Worm (Caenorhabditis elegans) whole organism, midembryonic: ENCODE data around the gene M70.5.
"Not testable (repeated sequence)": the region's sequence is repeated elsewhere in the genome, so short reads cannot be mapped to it uniquely, and the experiment has no call there.

ENCODE experiments used
- T22C8.4 ChIP-seq: fragments of 200-800 bp; sonication (Bioruptor generic); IDR thresholded peaks from 2 replicates; pipeline ENCODE4 v1.3.6; 2022; ENCODE audit warnings: missing genetic modification characterization, missing compliant biosample characterization
- cog-1 ChIP-seq: sonication (generic microtip); optimal IDR thresholded peaks from 2 replicates; lab custom pipeline; 2016; ENCODE audit warnings: missing genetic modification characterization, missing compliant biosample characterization
- flt-1 ChIP-seq: fragments of 200-800 bp; sonication (Bioruptor generic); IDR thresholded peaks from 2 replicates; pipeline ENCODE4 v1.3.6; 2022; ENCODE audit warnings: missing genetic modification characterization, missing compliant biosample characterization
- klf-2 ChIP-seq: fragments of 200-800 bp; sonication (Bioruptor generic); conservative IDR thresholded peaks from 2 replicates; pipeline ENCODE4 v1.3.6; 2022; ENCODE audit warnings: missing genetic modification reagents, missing genetic modification characterization, missing compliant biosample characterization
- med-1 ChIP-seq: sonication (generic microtip); optimal IDR thresholded peaks from 2 replicates; lab custom pipeline; 2017; ENCODE audit warnings: missing genetic modification characterization, mild to moderate bottlenecking, missing compliant biosample characterization, antibody characterized with exemption, missing genetic modification reagents; ENCODE audit not compliant: insufficient read depth
- ref-1 ChIP-seq: fragments of 200-800 bp; sonication (Bioruptor generic); conservative IDR thresholded peaks from 2 replicates; pipeline ENCODE4 v1.3.6; 2022; ENCODE audit warnings: missing genetic modification reagents, missing genetic modification characterization, missing compliant biosample characterization
- tab-1 ChIP-seq: fragments of 200-800 bp; sonication (Bioruptor generic); IDR thresholded peaks from 2 replicates; pipeline ENCODE4 v1.3.6; 2022; ENCODE audit warnings: missing genetic modification characterization, missing compliant biosample characterization
- ztf-23 ChIP-seq: fragments of 200-800 bp; sonication (Bioruptor generic); IDR thresholded peaks from 2 replicates; pipeline ENCODE4 v1.3.6; 2022; ENCODE audit warnings: missing genetic modification reagents, missing genetic modification characterization, missing compliant biosample characterization
- ztf-29 ChIP-seq: fragments of 200-800 bp; sonication (Bioruptor generic); IDR thresholded peaks from 2 replicates; pipeline ENCODE4 v1.3.6; 2022; ENCODE audit warnings: missing genetic modification reagents, missing genetic modification characterization, missing compliant biosample characterization

Gene M70.5

ce11 chrIV:2223144-2223543 is 52.3 kb downstream of the M70.5 start:
- no peak for TF ChIP-seq ref-1 (GFP tag; lab: Robert Waterston, UW)
- TF ChIP-seq ztf-29 = no peak
- TF ChIP-seq med-1 (GFP tag; lab: Kevin White, UChicago) = no peak
- no peak for TF ChIP-seq klf-2 (GFP tag; lab: Robert Waterston, UW)
- TF ChIP-seq cog-1 = no peak
- no peak for TF ChIP-seq flt-1 (GFP tag; lab: Robert Waterston, UW)
- TF ChIP-seq ztf-23 = no peak
- no peak for TF ChIP-seq tab-1 (GFP tag; lab: Robert Waterston, UW)
- no peak for TF ChIP-seq T22C8.4 (GFP tag; lab: Robert Waterston, UW)

ce11 chrIV:2222528-2222927 is 52.9 kb downstream of the M70.5 start, which contains the start of gene fnip-2:
Gene fnip-2 (plus strand): TSS chrIV:2222828.
- TF ChIP-seq ztf-29 = no peak
- TF ChIP-seq T22C8.4 (GFP tag; lab: Robert Waterston, UW) = no peak
- no peak for TF ChIP-seq med-1 (GFP tag; lab: Kevin White, UChicago)
- no peak for TF ChIP-seq klf-2 (GFP tag; lab: Robert Waterston, UW)
- no peak for TF ChIP-seq ztf-23
- TF ChIP-seq ref-1 (GFP tag; lab: Robert Waterston, UW) = no peak
- no peak for TF ChIP-seq flt-1 (GFP tag; lab: Robert Waterston, UW)
- TF ChIP-seq tab-1 (GFP tag; lab: Robert Waterston, UW) = no peak
- no peak for TF ChIP-seq cog-1

ce11 chrIV:2221350-2221749 is 54.1 kb downstream of the M70.5 start:
- no peak for TF ChIP-seq ztf-23
- no peak for TF ChIP-seq cog-1

DNA sequence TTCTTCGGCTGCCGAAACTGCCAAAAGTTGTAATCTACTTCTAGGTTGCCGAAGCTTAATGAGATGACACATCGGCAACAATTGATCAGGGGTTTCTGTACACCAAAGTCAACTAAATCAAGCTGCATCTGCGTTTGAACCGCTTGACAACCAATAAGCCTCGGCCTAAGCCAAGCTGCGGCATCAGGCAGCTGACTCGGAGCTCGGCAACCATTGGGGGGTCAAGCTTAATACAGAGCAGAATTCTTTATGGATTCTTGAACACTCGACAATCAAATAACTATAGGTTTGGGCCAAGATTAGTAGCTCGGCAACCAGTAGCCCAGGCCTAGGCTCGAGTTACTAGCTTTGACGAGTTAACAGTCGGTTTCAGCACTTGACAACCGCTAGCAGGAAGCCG is 54.5 kb downstream of the M70.5 start:
- TF ChIP-seq flt-1 (GFP tag; lab: Robert Waterston, UW) (no peak), T22C8.4 (GFP tag; lab: Robert Waterston, UW) (no peak)

DNA sequence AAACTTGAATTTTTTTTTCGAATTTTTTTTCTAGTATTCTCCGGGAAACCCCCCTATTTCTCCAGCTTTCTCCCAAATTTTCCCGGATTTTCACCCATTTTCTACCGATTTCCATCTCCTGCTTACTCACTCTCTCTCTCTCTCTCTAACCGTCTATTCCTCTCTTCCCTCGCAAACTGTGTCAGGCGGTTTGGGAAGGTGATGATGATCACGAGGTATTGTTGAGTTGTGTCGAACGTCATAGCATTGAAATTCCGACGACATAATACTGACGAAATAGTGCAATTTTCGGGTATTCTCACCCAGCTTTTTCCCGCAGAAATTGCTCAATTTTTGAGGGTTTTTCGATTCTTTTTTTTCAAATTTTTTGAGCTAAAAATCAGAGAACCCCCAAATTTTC is 55.3 kb downstream of the M70.5 start:
- TF ChIP-seq klf-2 (GFP tag; lab: Robert Waterston, UW) = no peak
- TF ChIP-seq cog-1 = no peak
- no peak for TF ChIP-seq flt-1 (GFP tag; lab: Robert Waterston, UW)
- no peak for TF ChIP-seq ref-1 (GFP tag; lab: Robert Waterston, UW)
- no peak for TF ChIP-seq med-1 (GFP tag; lab: Kevin White, UChicago)
- TF ChIP-seq ztf-29 = no peak
- no peak for TF ChIP-seq T22C8.4 (GFP tag; lab: Robert Waterston, UW)
- TF ChIP-seq tab-1 (GFP tag; lab: Robert Waterston, UW) = no peak
- TF ChIP-seq ztf-23 = no peak

DNA sequence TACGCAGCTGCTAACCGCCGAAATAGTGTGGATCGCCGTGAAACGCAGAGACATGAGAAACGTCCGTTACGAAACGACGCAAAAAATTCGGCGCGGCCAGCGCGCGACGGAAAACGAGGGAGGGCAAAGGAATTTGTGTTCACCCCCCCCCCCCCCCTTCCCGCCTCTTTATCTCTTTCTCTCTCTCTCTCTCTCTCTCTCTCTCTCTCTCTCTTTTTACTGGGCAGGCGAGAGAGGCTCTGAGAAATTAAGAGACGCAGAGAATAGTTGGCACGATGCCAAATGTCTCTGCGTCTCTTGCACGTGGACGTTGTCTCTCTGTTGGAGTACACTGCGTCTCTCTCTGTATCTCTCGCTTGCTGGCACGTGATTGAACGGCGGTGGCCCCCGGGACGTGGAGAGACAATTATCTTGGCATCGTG is 56.1 kb downstream of the M70.5 start:
- TF ChIP-seq tab-1 (GFP tag; lab: Robert Waterston, UW) (no peak), ztf-29 (no peak), cog-1 (peak; percentile 82), T22C8.4 (GFP tag; lab: Robert Waterston, UW) (no peak), klf-2 (GFP tag; lab: Robert Waterston, UW) (peak; percentile 36; the same call in 1 of the 2 replicates), med-1 (GFP tag; lab: Kevin White, UChicago) (no peak), flt-1 (GFP tag; lab: Robert Waterston, UW) (peak; percentile 69; the same call in 1 of the 2 replicates), ref-1 (GFP tag; lab: Robert Waterston, UW) (no peak), ztf-23 (peak; percentile 73)

- TF ChIP-seq flt-1 (GFP tag; lab: Robert Waterston, UW) (no peak), ztf-23 (no peak)
Observed at ce11 chrIV:2217260-2217659, 58.2 kb downstream of the M70.5 start.

DNA sequence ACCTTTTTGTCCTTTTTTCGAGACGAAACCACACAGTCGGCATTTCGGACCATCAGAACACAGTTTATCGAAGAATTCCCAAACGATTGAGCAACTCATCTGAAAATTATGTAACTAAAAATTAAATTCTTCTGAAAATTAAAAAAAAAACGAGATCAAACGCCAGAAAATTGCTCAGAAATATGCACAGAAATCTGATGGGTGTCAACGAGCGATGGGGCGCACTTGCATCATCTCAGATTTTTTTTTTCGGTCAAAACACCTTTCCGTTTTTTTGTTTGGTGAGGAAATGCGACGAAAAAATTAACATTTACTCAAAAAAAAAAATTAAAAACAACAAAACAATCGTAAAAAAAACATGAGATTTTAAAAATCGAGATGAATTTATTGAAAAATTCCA is 58.7 kb downstream of the M70.5 start, which contains the start of gene T04C4.3:
Gene T04C4.3, minus strand, starts transcription at position 101 of the 400 bp plus-strand sequence.
- not testable (repeated sequence) for TF ChIP-seq T22C8.4 (GFP tag; lab: Robert Waterston, UW); ztf-23; flt-1 (GFP tag; lab: Robert Waterston, UW)
